Worm (Caenorhabditis elegans) whole organism, late embryonic: Measurements from ENCODE around the gene plx-2.

ENCODE experiments used
- ceh-22 ChIP-seq: sonication (generic microtip); optimal IDR thresholded peaks from 2 replicates; lab custom pipeline; 2017; ENCODE audit warnings: missing biosample characterization, missing genetic modification characterization
- pha-4 ChIP-seq: fragments of 150-350 bp; optimal IDR thresholded peaks from 2 replicates; lab custom pipeline; 2018; ENCODE audit warnings: missing biosample characterization, missing genetic modification reagents, missing genetic modification characterization

- TF ChIP-seq pha-4 (tag; lab: Kevin White, UChicago): no peak
- no peak for TF ChIP-seq ceh-22 (tag; lab: Kevin White, UChicago)
Observed at ce11 chrII:14433712-14434352, 9.1 kb upstream of the plx-2 start.
